Worm (Caenorhabditis elegans) whole organism, L4 larva: ENCODE data around the gene F54E4.2.

Experiments used
- D1046.2 ChIP-seq: fragments of 200-800 bp; sonication (Bioruptor generic); IDR thresholded peaks from 2 replicates; pipeline ENCODE4 v1.3.6; 2022; ENCODE audit warnings: missing genetic modification characterization, missing compliant biosample characterization
- F26F4.8 ChIP-seq: fragments of 200-800 bp; sonication (Bioruptor generic); conservative IDR thresholded peaks from 2 replicates; pipeline ENCODE4 v1.3.6; 2022; ENCODE audit warnings: missing genetic modification characterization, missing compliant biosample characterization
- F44E2.7 ChIP-seq: fragments of 200-800 bp; sonication (Bioruptor generic); IDR thresholded peaks from 2 replicates; pipeline ENCODE4 v2.1.2; 2022; ENCODE audit warnings: missing genetic modification characterization, missing compliant biosample characterization
- F49E8.2 ChIP-seq: sonication (generic microtip); optimal IDR thresholded peaks from 2 replicates; lab custom pipeline; 2016; ENCODE audit warnings: missing compliant biosample characterization, mild to moderate bottlenecking, missing genetic modification characterization, borderline replicate concordance
- T20F7.1 ChIP-seq: fragments of 200-800 bp; sonication (Bioruptor generic); optimal IDR thresholded peaks from 2 replicates; lab custom pipeline; 2018; ENCODE audit warnings: mild to moderate bottlenecking, missing genetic modification characterization, missing compliant biosample characterization
- Y75B8A.6 ChIP-seq: fragments of 200-800 bp; sonication (Bioruptor generic); IDR thresholded peaks from 2 replicates; pipeline ENCODE4 v1.3.6; 2022; ENCODE audit warnings: missing genetic modification reagents, missing genetic modification characterization, missing compliant biosample characterization
- ZK546.5 ChIP-seq, 2 experiments: sonication (generic microtip); optimal IDR thresholded peaks; 2 replicates each; lab custom pipeline; 2017; ENCODE audit warnings: missing biosample characterization in 2 of 2, missing genetic modification characterization in 2 of 2
- attf-4 ChIP-seq: sonication (generic microtip); optimal IDR thresholded peaks from 3 replicates; lab custom pipeline; 2017; ENCODE audit warnings: missing biosample characterization, missing genetic modification characterization
- ceh-20 ChIP-seq: fragments of 200-800 bp; sonication (Bioruptor generic); IDR thresholded peaks from 2 replicates; pipeline ENCODE4 v1.3.6; 2022; ENCODE audit warnings: missing genetic modification reagents, missing genetic modification characterization, missing compliant biosample characterization
- ces-1 ChIP-seq: fragments of 150-350 bp; sonication (generic microtip); optimal IDR thresholded peaks from 4 replicates; lab custom pipeline; 2014; ENCODE audit warnings: missing biosample characterization, missing genetic modification reagents, missing genetic modification characterization
- ctbp-1 ChIP-seq: fragments of 200-800 bp; sonication (Bioruptor generic); IDR thresholded peaks from 2 replicates; pipeline ENCODE4 v1.3.6; 2022; ENCODE audit warnings: missing genetic modification reagents, missing genetic modification characterization, missing compliant biosample characterization
- daf-16 ChIP-seq, 3 experiments: sonication (generic microtip); optimal IDR thresholded peaks; 2 replicates each; lab custom pipeline; 2016 to 2017; ENCODE audit warnings: missing genetic modification characterization in 3 of 3, missing genetic modification reagents in 3 of 3, mild to moderate bottlenecking in 2 of 3, missing compliant biosample characterization in 2 of 3, missing biosample characterization in 1 of 3, moderate library complexity in 1 of 3
- daf-8 ChIP-seq: fragments of 200-800 bp; sonication (Bioruptor generic); IDR thresholded peaks from 2 replicates; pipeline ENCODE4 v1.3.6; 2022; ENCODE audit warnings: missing genetic modification characterization, missing compliant biosample characterization
- dpl-1 ChIP-seq: fragments of 150-350 bp; optimal IDR thresholded peaks from 2 replicates; lab custom pipeline; 2014; ENCODE audit warnings: missing biosample characterization, missing genetic modification reagents, missing genetic modification characterization
- egl-27 ChIP-seq: sonication (generic microtip); optimal IDR thresholded peaks from 3 replicates; lab custom pipeline; 2017; ENCODE audit warnings: missing biosample characterization, missing genetic modification reagents, missing genetic modification characterization
- fkh-10 ChIP-seq: fragments of 150-350 bp; optimal IDR thresholded peaks from 2 replicates; lab custom pipeline; 2014; ENCODE audit warnings: missing biosample characterization, missing genetic modification reagents, missing genetic modification characterization
- hlh-30 ChIP-seq: sonication (generic microtip); optimal IDR thresholded peaks from 2 replicates; lab custom pipeline; 2017; ENCODE audit warnings: antibody characterized with exemption, mild to moderate bottlenecking, missing genetic modification characterization, missing compliant biosample characterization; ENCODE audit not compliant: insufficient read depth
- hmg-1.1 ChIP-seq: fragments of 200-800 bp; sonication (Bioruptor generic); IDR thresholded peaks from 2 replicates; pipeline ENCODE4 v1.3.6; 2022; ENCODE audit warnings: missing genetic modification reagents, missing genetic modification characterization, missing compliant biosample characterization
- jun-1 ChIP-seq: fragments of 150-350 bp; optimal IDR thresholded peaks from 2 replicates; lab custom pipeline; 2014; ENCODE audit warnings: missing biosample characterization, missing genetic modification reagents, missing genetic modification characterization
- lin-13 ChIP-seq: fragments of 150-350 bp; optimal IDR thresholded peaks from 2 replicates; lab custom pipeline; 2014; ENCODE audit warnings: missing biosample characterization, missing genetic modification reagents, missing genetic modification characterization
- lin-15B ChIP-seq: fragments of 150-350 bp; sonication (generic microtip); optimal IDR thresholded peaks from 3 replicates; lab custom pipeline; 2014; ENCODE audit warnings: missing biosample characterization, missing genetic modification characterization
- lsy-2 ChIP-seq, 2 experiments: fragments of 150-350 bp in 1 of 2; sonication (generic microtip) in 1 of 2; optimal IDR thresholded peaks; 2 replicates each; lab custom pipeline; 2014 to 2017; ENCODE audit warnings: missing biosample characterization in 2 of 2, missing genetic modification characterization in 2 of 2
- madf-5 ChIP-seq, 2 experiments: fragments of 200-800 bp; sonication (Bioruptor generic); IDR thresholded peaks; 2 replicates each; pipeline ENCODE4 v1.3.6; 2022; ENCODE audit warnings: missing compliant biosample characterization in 2 of 2, missing genetic modification characterization in 2 of 2
- madf-9 ChIP-seq: fragments of 200-800 bp; sonication (Bioruptor generic); conservative IDR thresholded peaks from 2 replicates; pipeline ENCODE4 v1.3.6; 2022; ENCODE audit warnings: missing genetic modification reagents, missing genetic modification characterization, missing compliant biosample characterization
- mxl-2 ChIP-seq: fragments of 200-800 bp; sonication (Bioruptor generic); conservative IDR thresholded peaks from 2 replicates; pipeline ENCODE4 v1.3.6; 2022; ENCODE audit warnings: missing genetic modification reagents, missing genetic modification characterization, missing compliant biosample characterization
- nhr-28 ChIP-seq: fragments of 150-350 bp; optimal IDR thresholded peaks from 2 replicates; lab custom pipeline; 2014; ENCODE audit warnings: missing biosample characterization, missing genetic modification characterization
- nhr-42 ChIP-seq: fragments of 200-800 bp; sonication (Bioruptor generic); IDR thresholded peaks from 2 replicates; pipeline ENCODE4 v1.3.6; 2022; ENCODE audit warnings: missing genetic modification characterization, missing compliant biosample characterization
- nhr-6 ChIP-seq: fragments of 150-350 bp; optimal IDR thresholded peaks from 2 replicates; lab custom pipeline; 2014; ENCODE audit warnings: missing biosample characterization, missing genetic modification characterization
- nhr-77 ChIP-seq: fragments of 150-350 bp; optimal IDR thresholded peaks from 2 replicates; lab custom pipeline; 2014; ENCODE audit warnings: missing biosample characterization, missing genetic modification characterization
- saeg-2 ChIP-seq: fragments of 200-800 bp; sonication (Bioruptor generic); IDR thresholded peaks from 2 replicates; pipeline ENCODE4 v1.3.6; 2022; ENCODE audit warnings: missing genetic modification reagents, missing genetic modification characterization, missing compliant biosample characterization
- set-16 ChIP-seq: fragments of 200-800 bp; sonication (Bioruptor generic); IDR thresholded peaks from 2 replicates; pipeline ENCODE4 v1.3.6; 2022; ENCODE audit warnings: missing genetic modification reagents, missing genetic modification characterization, missing compliant biosample characterization
- skn-1 ChIP-seq: fragments of 150-350 bp; optimal IDR thresholded peaks from 2 replicates; lab custom pipeline; 2014; ENCODE audit warnings: missing biosample characterization, missing genetic modification characterization
- snpc-1.2 ChIP-seq: fragments of 200-800 bp; sonication (Bioruptor generic); IDR thresholded peaks from 2 replicates; pipeline ENCODE4 v1.3.6; 2022; ENCODE audit warnings: missing genetic modification reagents, missing genetic modification characterization, missing compliant biosample characterization
- tag-97 ChIP-seq: fragments of 200-800 bp; sonication (Bioruptor generic); IDR thresholded peaks from 2 replicates; pipeline ENCODE4 v1.3.6; 2022; ENCODE audit warnings: missing genetic modification characterization, missing compliant biosample characterization
- tra-1 ChIP-seq: fragments of 200-800 bp; sonication (Bioruptor generic); IDR thresholded peaks from 2 replicates; pipeline ENCODE4 v1.3.6; 2022; ENCODE audit warnings: missing genetic modification reagents, missing genetic modification characterization, missing compliant biosample characterization
- unc-39 ChIP-seq: sonication (generic microtip); optimal IDR thresholded peaks from 2 replicates; lab custom pipeline; 2017; ENCODE audit warnings: missing biosample characterization, missing genetic modification characterization
- unc-62 ChIP-seq, 3 experiments: fragments of 150-350 bp in 1 of 3; sonication (generic microtip); optimal IDR thresholded peaks in 2 of 3; peaks in 1 of 3; 1 replicate in 1 of 3; 2 replicates in 2 of 3; lab custom pipeline; 2014 to 2017; ENCODE audit warnings: missing biosample characterization in 3 of 3, missing genetic modification characterization in 3 of 3, missing genetic modification reagents in 3 of 3, missing genotype in 1 of 3
- zfp-3 ChIP-seq: fragments of 200-800 bp; sonication (Bioruptor generic); conservative IDR thresholded peaks from 2 replicates; pipeline ENCODE4 v1.3.6; 2022; ENCODE audit warnings: missing genetic modification reagents, missing genetic modification characterization, missing compliant biosample characterization
- ztf-11 ChIP-seq: fragments of 150-350 bp; optimal IDR thresholded peaks from 2 replicates; lab custom pipeline; 2014; ENCODE audit warnings: missing biosample characterization, missing genetic modification characterization

Gene F54E4.2

ce11 chrX:14599245-14599644 lies 29.5 kb downstream of the F54E4.2 start, which contains the start of gene C44H4.6:
Gene C44H4.6, minus strand, starts transcription at chrX:14599345.
- TF ChIP-seq T20F7.1 (GFP tag; lab: Kevin White, UChicago) (no peak), Y75B8A.6 (GFP tag; lab: Robert Waterston, UW) (no peak), lin-15B (no peak), madf-9 (no peak), D1046.2 (GFP tag; lab: Robert Waterston, UW) (no peak), nhr-42 (GFP tag; lab: Robert Waterston, UW) (no peak), nhr-28 (tag; lab: Kevin White, UChicago) (no peak), ceh-20 (GFP tag; lab: Robert Waterston, UW) (no peak), lin-13 (GFP tag; lab: Kevin White, UChicago) (no peak), set-16 (GFP tag; lab: Robert Waterston, UW) (no peak), daf-16 (GFP tag; optimal IDR thresholded peaks at IDR 0.05; lab: Kevin White, UChicago) (no peak), daf-16 (tag; optimal IDR thresholded peaks at IDR 0.05; lab: Kevin White, UChicago) (no peak), saeg-2 (no peak), nhr-6 (tag; lab: Kevin White, UChicago) (no peak), tag-97 (no peak), unc-62 (GFP tag; optimal IDR thresholded peaks at IDR 0.05 in 1 of 2; lab: Kevin White, UChicago) (no peak), unc-62 (tag; optimal IDR thresholded peaks at IDR 0.05; lab: Kevin White, UChicago) (no peak), egl-27 (tag; lab: Kevin White, UChicago) (no peak), unc-39 (tag; lab: Kevin White, UChicago) (no peak), attf-4 (tag; lab: Kevin White, UChicago) (no peak), ZK546.5 (tag; optimal IDR thresholded peaks at IDR 0.05; lab: Kevin White, UChicago) (no peak)
- TF ChIP-seq, all 104 proteins: peak for 0

ce11 chrX:14594825-14595224 lies 33.9 kb downstream of the F54E4.2 start, which contains the start of gene C44H4.8:
Gene C44H4.8, plus strand, starts transcription at chrX:14595125.
- no peak for TF ChIP-seq T20F7.1 (GFP tag; lab: Kevin White, UChicago)
- no peak for TF ChIP-seq F26F4.8 (GFP tag; lab: Robert Waterston, UW)
- no peak for TF ChIP-seq Y75B8A.6 (GFP tag; lab: Robert Waterston, UW)
- no peak for TF ChIP-seq ztf-11
- TF ChIP-seq tra-1 (GFP tag; lab: Robert Waterston, UW): no peak
- no peak for TF ChIP-seq saeg-2
- no peak for TF ChIP-seq nhr-77 (tag; lab: Kevin White, UChicago)
- no peak for TF ChIP-seq F44E2.7 (GFP tag; lab: Robert Waterston, UW)
- no peak for TF ChIP-seq snpc-1.2 (GFP tag; lab: Robert Waterston, UW)
- TF ChIP-seq lsy-2 (tag; optimal IDR thresholded peaks at IDR 0.05; lab: Kevin White, UChicago): no peak

ce11 chrX:14593206-14593605 lies 35.5 kb downstream of the F54E4.2 start:
- TF ChIP-seq hlh-30 (tag; lab: Kevin White, UChicago) (no peak), daf-8 (no peak), dpl-1 (GFP tag; lab: Kevin White, UChicago) (no peak), lsy-2 (tag; optimal IDR thresholded peaks at IDR 0.05; lab: Kevin White, UChicago) (peak in 1 of 2 experiments; percentile 3), madf-5 (GFP tag; IDR thresholded peaks at IDR 0.05; lab: Robert Waterston, UW) (no peak), F49E8.2 (no peak), jun-1 (tag; lab: Kevin White, UChicago) (no peak), hmg-1.1 (GFP tag; lab: Robert Waterston, UW) (no peak), fkh-10 (GFP tag; lab: Kevin White, UChicago) (peak; percentile 96), ces-1 (peak; percentile 94), unc-62 (GFP tag; optimal IDR thresholded peaks at IDR 0.05 in 1 of 2; lab: Kevin White, UChicago) (no peak), unc-62 (tag; optimal IDR thresholded peaks at IDR 0.05; lab: Kevin White, UChicago) (no peak), mxl-2 (GFP tag; lab: Robert Waterston, UW) (no peak), zfp-3 (no peak), lin-13 (GFP tag; lab: Kevin White, UChicago) (no peak), skn-1 (tag; lab: Kevin White, UChicago) (no peak), attf-4 (tag; lab: Kevin White, UChicago) (no peak), ctbp-1 (0 out of 2 replicates have a peak, but pooled peaks have one; percentile 16), saeg-2 (no peak)
